Worm (Caenorhabditis elegans) whole organism, L2 larva: ENCODE results near the gene H41C03.3.

ENCODE experiments used
- Y55F3AM.14 ChIP-seq: fragments of 200-800 bp; sonication (Bioruptor generic); optimal IDR thresholded peaks from 2 replicates; lab custom pipeline; 2018; ENCODE audit warnings: mild to moderate bottlenecking, missing genetic modification characterization, missing compliant biosample characterization
- ama-1 ChIP-seq: fragments of 150-350 bp; optimal IDR thresholded peaks from 2 replicates; lab custom pipeline; 2018; ENCODE audit warnings: inconsistent platforms
- ceh-82 ChIP-seq: fragments of 150-350 bp; optimal IDR thresholded peaks from 2 replicates; lab custom pipeline; 2014; ENCODE audit warnings: missing biosample characterization, missing genetic modification characterization
- elt-3 ChIP-seq: sonication (generic microtip); optimal IDR thresholded peaks from 2 replicates; lab custom pipeline; 2017; ENCODE audit warnings: missing biosample characterization, missing genetic modification characterization
- nhr-25 ChIP-seq: fragments of 150-350 bp; sonication (generic microtip); optimal IDR thresholded peaks from 3 replicates; lab custom pipeline; 2014; ENCODE audit warnings: missing biosample characterization, missing genetic modification characterization
- snpc-4 ChIP-seq: fragments of 150-350 bp; optimal IDR thresholded peaks from 2 replicates; lab custom pipeline; 2014; ENCODE audit warnings: missing biosample characterization, missing genetic modification characterization
- unc-39 ChIP-seq: fragments of 150-350 bp; optimal IDR thresholded peaks from 2 replicates; lab custom pipeline; 2014; ENCODE audit warnings: missing biosample characterization, missing genetic modification characterization
- ztf-11 ChIP-seq: sonication (generic microtip); optimal IDR thresholded peaks from 2 replicates; lab custom pipeline; 2017; ENCODE audit warnings: missing biosample characterization, missing genetic modification characterization

DNA sequence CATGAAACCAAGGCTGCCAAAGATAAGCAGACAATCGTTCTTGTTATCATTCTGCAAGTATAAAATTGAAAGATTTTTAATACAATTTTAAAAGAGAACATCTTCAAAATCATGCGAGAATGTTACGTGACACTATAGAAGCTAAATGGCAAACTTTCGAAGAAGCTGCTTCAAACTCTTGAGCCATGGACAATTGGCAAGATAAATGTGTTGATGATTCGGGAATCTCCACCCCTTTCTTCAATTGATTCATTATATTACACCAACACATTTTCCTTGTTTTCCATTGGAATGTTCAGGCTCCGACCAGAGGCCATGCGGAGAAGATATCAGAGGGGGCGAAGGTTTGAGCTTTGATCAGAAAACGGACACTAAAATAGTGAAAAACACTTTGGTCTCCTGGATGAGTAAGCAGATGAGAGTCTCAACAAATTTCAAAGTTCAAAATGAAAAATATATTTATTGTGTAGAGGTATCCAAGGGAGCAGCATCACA is 4.5 kb upstream of the H41C03.3 start, which contains the start of gene lec-5:
- TF ChIP-seq ztf-11 (tag; lab: Kevin White, UChicago) = no peak
- no peak for TF ChIP-seq snpc-4 (tag; lab: Kevin White, UChicago)
- no peak for TF ChIP-seq nhr-25 (tag; lab: Kevin White, UChicago)
- TF ChIP-seq unc-39 (tag; lab: Kevin White, UChicago) = no peak
- no peak for TF ChIP-seq ama-1 (lab: Kevin White, UChicago)
- no peak for TF ChIP-seq ceh-82
- TF ChIP-seq elt-3 (tag; lab: Kevin White, UChicago) = no peak
- TF ChIP-seq Y55F3AM.14 (GFP tag; lab: Kevin White, UChicago) = no peak
